Fruit fly (Drosophila melanogaster) whole organism, embryonic: ENCODE data around the gene Tbca.

ENCODE experiments used
- Abd-B ChIP-seq: fragments of 200-800 bp; sonication (Bioruptor generic); optimal IDR thresholded peaks from 2 replicates; lab custom pipeline; 2018; ENCODE audit warnings: missing biosample characterization, mild to moderate bottlenecking, missing genetic modification characterization, moderate library complexity
- Blimp-1 ChIP-seq: fragments of 200-800 bp; sonication (Bioruptor generic); optimal IDR thresholded peaks from 3 replicates; lab custom pipeline; 2018; ENCODE audit warnings: missing biosample characterization, missing genetic modification characterization, mild to moderate bottlenecking, moderate library complexity, missing genetic modification reagents
- CG10366 ChIP-seq: fragments of 200-800 bp; sonication (Bioruptor generic); IDR thresholded peaks from 2 replicates; pipeline ENCODE4 v1.3.6; 2022; ENCODE audit warnings: missing biosample characterization, missing genetic modification characterization
- CG12219 ChIP-seq: fragments of 200-800 bp; sonication (Bioruptor generic); optimal IDR thresholded peaks from 3 replicates; lab custom pipeline; 2018; ENCODE audit warnings: missing biosample characterization, mild to moderate bottlenecking, missing genetic modification characterization
- CG14014 ChIP-seq: fragments of 200-800 bp; sonication (Bioruptor generic); IDR thresholded peaks from 2 replicates; pipeline ENCODE4 v1.3.6; 2022; ENCODE audit warnings: missing biosample characterization, missing genetic modification characterization
- CG2202 ChIP-seq: fragments of 200-800 bp; sonication (Bioruptor generic); optimal IDR thresholded peaks from 2 replicates; lab custom pipeline; 2018; ENCODE audit warnings: missing biosample characterization, mild to moderate bottlenecking, missing genetic modification characterization
- CG2712 ChIP-seq: fragments of 200-800 bp; optimal IDR thresholded peaks from 3 replicates; lab custom pipeline; 2019; ENCODE audit warnings: missing biosample characterization, mild to moderate bottlenecking, missing genetic modification characterization, moderate library complexity
- CG32772 ChIP-seq: fragments of 200-800 bp; sonication (Bioruptor generic); IDR thresholded peaks from 2 replicates; pipeline ENCODE4 v1.3.6; 2022; ENCODE audit warnings: missing biosample characterization, missing genetic modification characterization
- CG4820 ChIP-seq: fragments of 200-800 bp; sonication (Bioruptor generic); optimal IDR thresholded peaks from 3 replicates; lab custom pipeline; 2016; ENCODE audit warnings: missing biosample characterization, missing genetic modification characterization
- CG4854 ChIP-seq: fragments of 200-800 bp; sonication (Bioruptor generic); optimal IDR thresholded peaks from 2 replicates; lab custom pipeline; 2016; ENCODE audit warnings: missing biosample characterization, missing genetic modification characterization, inconsistent platforms
- CG6272 ChIP-seq: fragments of 200-800 bp; sonication (Bioruptor generic); IDR thresholded peaks from 2 replicates; pipeline ENCODE4 v1.3.6; 2022; ENCODE audit warnings: missing biosample characterization, missing genetic modification characterization
- CG6654 ChIP-seq: fragments of 200-800 bp; sonication (Bioruptor generic); optimal IDR thresholded peaks from 2 replicates; lab custom pipeline; 2017; ENCODE audit warnings: missing biosample characterization, mild to moderate bottlenecking, missing genetic modification characterization
- CG7372 ChIP-seq: fragments of 200-800 bp; sonication (Bioruptor generic); IDR thresholded peaks from 2 replicates; pipeline ENCODE4 v1.3.6; 2022; ENCODE audit warnings: missing biosample characterization, missing genetic modification characterization
- CG7928 ChIP-seq: fragments of 200-800 bp; sonication (Bioruptor generic); optimal IDR thresholded peaks from 2 replicates; lab custom pipeline; 2017; ENCODE audit warnings: missing biosample characterization, mild to moderate bottlenecking, missing genetic modification characterization
- CG8924 ChIP-seq: fragments of 200-800 bp; optimal IDR thresholded peaks from 3 replicates; lab custom pipeline; 2019; ENCODE audit warnings: missing biosample characterization, mild to moderate bottlenecking, missing genetic modification characterization, moderate library complexity
- Dip3 ChIP-seq: fragments of 200-800 bp; sonication (Bioruptor generic); optimal IDR thresholded peaks from 3 replicates; lab custom pipeline; 2016; ENCODE audit warnings: missing biosample characterization, missing genetic modification characterization
- Dll ChIP-seq: fragments of 200-800 bp; sonication (Bioruptor generic); IDR thresholded peaks from 4 replicates; pipeline ENCODE4 v1.3.6; 2022; ENCODE audit warnings: missing biosample characterization, missing genetic modification characterization; ENCODE audit not compliant: partially characterized antibody
- E2f2 ChIP-seq: fragments of 200-800 bp; sonication (Bioruptor generic); IDR thresholded peaks from 2 replicates; pipeline ENCODE4 v1.3.6; 2022; ENCODE audit warnings: missing biosample characterization, missing genetic modification characterization
- HHEX ChIP-seq: fragments of 200-800 bp; sonication (Bioruptor generic); optimal IDR thresholded peaks from 3 replicates; lab custom pipeline; 2017; ENCODE audit warnings: missing biosample characterization, mild to moderate bottlenecking, missing genetic modification characterization, missing genetic modification reagents
- Hand ChIP-seq: fragments of 200-800 bp; sonication (Bioruptor generic); optimal IDR thresholded peaks from 2 replicates; lab custom pipeline; 2017; ENCODE audit warnings: mild to moderate bottlenecking, missing biosample characterization, missing genetic modification reagents, missing genetic modification characterization
- Meics ChIP-seq: fragments of 200-800 bp; sonication (Bioruptor generic); optimal IDR thresholded peaks from 2 replicates; lab custom pipeline; 2017; ENCODE audit warnings: missing biosample characterization, mild to moderate bottlenecking, missing genetic modification characterization
- Myb ChIP-seq: fragments of 200-800 bp; sonication (Bioruptor generic); optimal IDR thresholded peaks from 2 replicates; lab custom pipeline; 2016; ENCODE audit warnings: missing biosample characterization, missing genetic modification characterization
- NC2β ChIP-seq: fragments of 200-800 bp; sonication (Bioruptor generic); optimal IDR thresholded peaks from 2 replicates; lab custom pipeline; 2016; ENCODE audit warnings: missing biosample characterization, missing genetic modification characterization
- Nf-YC ChIP-seq: fragments of 200-800 bp; optimal IDR thresholded peaks from 3 replicates; lab custom pipeline; 2019; ENCODE audit warnings: missing biosample characterization, mild to moderate bottlenecking, missing genetic modification characterization, moderate library complexity
- Opbp ChIP-seq: fragments of 200-800 bp; sonication (Bioruptor generic); IDR thresholded peaks from 3 replicates; pipeline ENCODE4 v1.3.6; 2022; ENCODE audit warnings: missing biosample characterization, missing genetic modification characterization; ENCODE audit not compliant: partially characterized antibody
- Rx ChIP-seq: fragments of 200-800 bp; sonication (Bioruptor generic); IDR thresholded peaks from 2 replicates; pipeline ENCODE4 v1.3.6; 2022; ENCODE audit warnings: missing biosample characterization, missing genetic modification characterization
- Side ChIP-seq: fragments of 200-800 bp; sonication (Bioruptor generic); optimal IDR thresholded peaks from 2 replicates; lab custom pipeline; 2016; ENCODE audit warnings: missing biosample characterization, missing genetic modification characterization
- Vsx1 ChIP-seq: fragments of 200-800 bp; sonication (Bioruptor generic); optimal IDR thresholded peaks from 2 replicates; lab custom pipeline; 2017; ENCODE audit warnings: missing biosample characterization, mild to moderate bottlenecking, missing genetic modification characterization, missing genetic modification reagents
- Xrp1 ChIP-seq: fragments of 200-800 bp; sonication (Bioruptor generic); IDR thresholded peaks from 2 replicates; pipeline ENCODE4 v1.3.6; 2022; ENCODE audit warnings: missing biosample characterization, missing genetic modification characterization
- ash1 ChIP-seq: fragments of 200-800 bp; sonication (Bioruptor generic); optimal IDR thresholded peaks from 2 replicates; lab custom pipeline; 2018; ENCODE audit warnings: missing biosample characterization, mild to moderate bottlenecking, missing genetic modification characterization
- bab2 ChIP-seq: fragments of 200-800 bp; sonication (Bioruptor generic); optimal IDR thresholded peaks from 2 replicates; lab custom pipeline; 2016; ENCODE audit warnings: missing biosample characterization, missing genetic modification characterization
- btn ChIP-seq: fragments of 200-800 bp; sonication (Bioruptor generic); optimal IDR thresholded peaks from 2 replicates; lab custom pipeline; 2016; ENCODE audit warnings: missing biosample characterization, missing genetic modification characterization
- fd102C ChIP-seq: fragments of 200-800 bp; sonication (Bioruptor generic); optimal IDR thresholded peaks from 2 replicates; lab custom pipeline; 2018; ENCODE audit warnings: missing biosample characterization, mild to moderate bottlenecking, missing genetic modification characterization, moderate library complexity
- ftz-f1 ChIP-seq: fragments of 200-800 bp; sonication (Bioruptor generic); optimal IDR thresholded peaks from 2 replicates; lab custom pipeline; 2016; ENCODE audit warnings: missing biosample characterization, missing genetic modification characterization
- hkb ChIP-seq, 2 experiments: fragments of 200-800 bp in 1 of 2; fragments of >200 bp in 1 of 2; sonication (Bioruptor generic) in 1 of 2; IDR thresholded peaks in 1 of 2; optimal IDR thresholded peaks in 1 of 2; 2 replicates each; pipeline versions ENCODE4 v1.3.6 to Lab custom; 2017 to 2022; ENCODE audit warnings: missing biosample characterization in 1 of 2, missing genetic modification characterization in 1 of 2
- klu ChIP-seq: fragments of 200-800 bp; sonication (Bioruptor generic); IDR thresholded peaks from 2 replicates; pipeline ENCODE4 v1.3.6; 2022; ENCODE audit warnings: missing biosample characterization, missing genetic modification characterization
- lab ChIP-seq: fragments of 200-800 bp; sonication (Bioruptor generic); optimal IDR thresholded peaks from 3 replicates; lab custom pipeline; 2017; ENCODE audit warnings: missing biosample characterization, missing genetic modification characterization, mild to moderate bottlenecking, moderate library complexity, missing genetic modification reagents
- lilli ChIP-seq: fragments of 200-800 bp; sonication (Bioruptor generic); optimal IDR thresholded peaks from 3 replicates; lab custom pipeline; 2016; ENCODE audit warnings: missing biosample characterization, missing genetic modification characterization
- pnt ChIP-seq: fragments of 200-800 bp; sonication (Bioruptor generic); optimal IDR thresholded peaks from 3 replicates; lab custom pipeline; 2016; ENCODE audit warnings: missing biosample characterization, missing genetic modification characterization
- pros ChIP-seq: fragments of 200-800 bp; sonication (Bioruptor generic); optimal IDR thresholded peaks from 3 replicates; lab custom pipeline; 2019; ENCODE audit warnings: missing biosample characterization, mild to moderate bottlenecking, missing genetic modification characterization, moderate library complexity
- repo ChIP-seq: fragments of 200-800 bp; sonication (Bioruptor generic); optimal IDR thresholded peaks from 2 replicates; lab custom pipeline; 2016; ENCODE audit warnings: missing biosample characterization, missing genetic modification characterization
- schlank ChIP-seq: fragments of 200-800 bp; sonication (Bioruptor generic); optimal IDR thresholded peaks from 2 replicates; lab custom pipeline; 2018; ENCODE audit warnings: missing biosample characterization, mild to moderate bottlenecking, missing genetic modification characterization
- sima ChIP-seq: fragments of 200-800 bp; sonication (Bioruptor generic); optimal IDR thresholded peaks from 2 replicates; lab custom pipeline; 2016; ENCODE audit warnings: missing biosample characterization, missing genetic modification characterization
- sisA ChIP-seq: fragments of 200-800 bp; sonication (Bioruptor generic); IDR thresholded peaks from 2 replicates; pipeline ENCODE4 v1.3.6; 2022; ENCODE audit warnings: missing biosample characterization, missing genetic modification characterization
- ttk ChIP-seq: fragments of 200-800 bp; sonication (Bioruptor generic); IDR thresholded peaks from 2 replicates; pipeline ENCODE4 v2.1.2; 2022; ENCODE audit warnings: missing biosample characterization, missing genetic modification characterization
- tx ChIP-seq: fragments of 200-800 bp; sonication (Bioruptor generic); optimal IDR thresholded peaks from 2 replicates; lab custom pipeline; 2016; ENCODE audit warnings: missing biosample characterization, missing genetic modification characterization
- vfl ChIP-seq: fragments of 200-800 bp; sonication (Bioruptor generic); optimal IDR thresholded peaks from 2 replicates; lab custom pipeline; 2016; ENCODE audit warnings: missing biosample characterization, missing genetic modification characterization
- vnd ChIP-seq: fragments of 200-800 bp; sonication (Bioruptor generic); IDR thresholded peaks from 3 replicates; pipeline ENCODE4 v1.3.6; 2022; ENCODE audit warnings: missing biosample characterization, missing genetic modification characterization; ENCODE audit not compliant: partially characterized antibody

Tbca gene

dm6 chr3R:31776583-31777362, 33.5 kb downstream of the Tbca start, which contains the start of the genes CG2126 and faf (continued):
- peak; percentile 63; the same call in 1 of the 2 replicates for TF ChIP-seq klu (GFP tag; lab: Robert Waterston, UW)
- TF ChIP-seq CG32772 (GFP tag; lab: Robert Waterston, UW) = peak; percentile 79
- peak; percentile 43 for TF ChIP-seq CG7928 (GFP tag; lab: Kevin White, UChicago)
- peak; percentile 51 for TF ChIP-seq E2f2 (GFP tag; lab: Robert Waterston, UW)
- TF ChIP-seq Blimp-1 (GFP tag; lab: Kevin White, UChicago) = peak; percentile 78
- no peak for TF ChIP-seq btn (GFP tag; lab: Kevin White, UChicago)
- peak; percentile 66; the same call in 1 of the 2 replicates for TF ChIP-seq CG6272 (GFP tag; lab: Robert Waterston, UW)
- peak; percentile 31 for TF ChIP-seq Side (GFP tag; lab: Kevin White, UChicago)
- peak; percentile 69 for TF ChIP-seq CG10366 (GFP tag; lab: Robert Waterston, UW)
- no peak for TF ChIP-seq Opbp (GFP tag; lab: Robert Waterston, UW)
- TF ChIP-seq pnt (GFP tag; lab: Kevin White, UChicago) = peak; percentile 32
- peak; percentile 57; the same call in 1 of the 2 replicates for TF ChIP-seq CG7372 (GFP tag; lab: Robert Waterston, UW)
- TF ChIP-seq Abd-B = peak; percentile 81
- TF ChIP-seq CG4820 (GFP tag; lab: Kevin White, UChicago) = peak; percentile 61
- no peak for TF ChIP-seq pros (GFP tag; lab: Kevin White, UChicago)
- TF ChIP-seq bab2 (GFP tag; lab: Kevin White, UChicago) = peak; percentile 52
- peak; percentile 63; the same call in 3 of the 4 replicates for TF ChIP-seq Dll (GFP tag; lab: Robert Waterston, UW)
- peak; percentile 16 for TF ChIP-seq tx (GFP tag; lab: Kevin White, UChicago)
- TF ChIP-seq Vsx1 = no peak
- TF ChIP-seq Xrp1 (GFP tag; lab: Robert Waterston, UW) = peak; percentile 77; the same call in 1 of the 2 replicates
- TF ChIP-seq sisA (GFP tag; lab: Robert Waterston, UW) = peak; percentile 64
- TF ChIP-seq NC2β (GFP tag; lab: Kevin White, UChicago) = peak; percentile 49
- TF ChIP-seq ash1 (GFP tag; lab: Kevin White, UChicago) = no peak
- TF ChIP-seq sima (GFP tag; lab: Kevin White, UChicago) = no peak
- TF ChIP-seq lilli (GFP tag; lab: Kevin White, UChicago) = peak; percentile 73
- TF ChIP-seq schlank = peak; percentile 41
- peak; percentile 87 for TF ChIP-seq CG2712
- TF ChIP-seq ttk (GFP tag; lab: Robert Waterston, UW) = peak; percentile 88
- peak; percentile 90 for TF ChIP-seq CG8924
- peak; percentile 54 for TF ChIP-seq vfl (GFP tag; lab: Kevin White, UChicago)
- 0 out of 3 replicates have a peak, but pooled peaks have one; percentile 48 for TF ChIP-seq vnd (GFP tag; lab: Robert Waterston, UW)
- peak; percentile 59 for TF ChIP-seq Rx (GFP tag; lab: Robert Waterston, UW)
- peak; percentile 26 for TF ChIP-seq CG4854
- TF ChIP-seq Nf-YC = peak; percentile 76
- TF ChIP-seq CG14014 (GFP tag; lab: Robert Waterston, UW) = peak; percentile 82
- TF ChIP-seq fd102C (GFP tag; lab: Kevin White, UChicago) = no peak
- TF ChIP-seq Dip3 (GFP tag; lab: Kevin White, UChicago) = peak; percentile 61
- peak; percentile 33 for TF ChIP-seq CG12219 (GFP tag; lab: Kevin White, UChicago)
- peak; percentile 29 for TF ChIP-seq CG6654 (GFP tag; lab: Kevin White, UChicago)
- peak; percentile 7 for TF ChIP-seq Myb (GFP tag; lab: Kevin White, UChicago)
- no peak for TF ChIP-seq lab (GFP tag; lab: Kevin White, UChicago)
- TF ChIP-seq CG2202 (tag; lab: Kevin White, UChicago) = peak; percentile 49
- TF ChIP-seq hkb (optimal IDR thresholded peaks at IDR 0.05; lab: Kevin White, UChicago) = no peak
- TF ChIP-seq hkb (GFP tag; IDR thresholded peaks at IDR 0.05; lab: Robert Waterston, UW) = peak; percentile 79
- peak; percentile 17 for TF ChIP-seq repo (GFP tag; lab: Kevin White, UChicago)
- peak; percentile 23 for TF ChIP-seq Hand
- peak; percentile 69 for TF ChIP-seq HHEX (GFP tag; lab: Kevin White, UChicago)
- TF ChIP-seq ftz-f1 (GFP tag; lab: Kevin White, UChicago) = no peak
- peak; percentile 74 for TF ChIP-seq Meics (GFP tag; lab: Kevin White, UChicago)
